Fruit fly (Drosophila melanogaster) S2 (cell line): ENCODE results near the gene CG34277.

Experiments
- CG8478 ChIP-seq: fragments of >200 bp; optimal IDR thresholded peaks from 2 replicates; lab custom pipeline; 2018
- CTCF ChIP-seq, 2 experiments: fragments of >200 bp; optimal IDR thresholded peaks; 2 replicates each; lab custom pipeline; 2018

dm6 chr3R:5346707-5347323 lies 22.5 kb upstream of the CG34277 start:
- no peak for TF ChIP-seq CG8478 (lab: Kevin White, UChicago)
- TF ChIP-seq CTCF (optimal IDR thresholded peaks at IDR 0.05; lab: Kevin White, UChicago) = no peak
